Worm (Caenorhabditis elegans) whole organism, L3 larva: ENCODE measurements around the gene nspg-7.2.

ENCODE experiments used
- ama-1 ChIP-seq: fragments of 150-350 bp; optimal IDR thresholded peaks from 2 replicates; lab custom pipeline; 2018
- ceh-16 ChIP-seq: sonication (generic microtip); optimal IDR thresholded peaks from 2 replicates; lab custom pipeline; 2017; ENCODE audit warnings: missing biosample characterization, missing genetic modification characterization
- ceh-28 ChIP-seq: fragments of 150-350 bp; optimal IDR thresholded peaks from 2 replicates; lab custom pipeline; 2014; ENCODE audit warnings: missing biosample characterization, missing genetic modification reagents, missing genetic modification characterization
- ceh-9 ChIP-seq: sonication (generic microtip); optimal IDR thresholded peaks from 2 replicates; lab custom pipeline; 2018; ENCODE audit warnings: missing biosample characterization, missing genetic modification characterization
- egl-5 ChIP-seq: fragments of 150-350 bp; optimal IDR thresholded peaks from 2 replicates; lab custom pipeline; 2017; ENCODE audit warnings: missing biosample characterization, missing genetic modification reagents, missing genetic modification characterization, inconsistent platforms
- elt-1 ChIP-seq: fragments of 150-350 bp; optimal IDR thresholded peaks from 2 replicates; lab custom pipeline; 2014; ENCODE audit warnings: missing biosample characterization, missing genetic modification characterization
- elt-2 ChIP-seq: sonication (generic microtip); optimal IDR thresholded peaks from 2 replicates; lab custom pipeline; 2016; ENCODE audit warnings: missing genetic modification reagents, mild to moderate bottlenecking, missing genetic modification characterization, missing compliant biosample characterization
- elt-3 ChIP-seq, 3 experiments: fragments of 150-350 bp in 1 of 3; sonication (generic microtip) in 2 of 3; optimal IDR thresholded peaks; 2 replicates in 2 of 3; 4 replicates in 1 of 3; lab custom pipeline; 2014 to 2017; ENCODE audit warnings: missing biosample characterization in 3 of 3, missing genetic modification characterization in 3 of 3
- eor-1 ChIP-seq, 2 experiments: fragments of 150-350 bp; optimal IDR thresholded peaks; 2 replicates each; lab custom pipeline; 2014 to 2018; ENCODE audit warnings: missing biosample characterization in 2 of 2, missing genetic modification characterization in 2 of 2
- hmg-11 ChIP-seq: sonication (generic microtip); optimal IDR thresholded peaks from 2 replicates; lab custom pipeline; 2016; ENCODE audit warnings: missing genetic modification characterization, missing compliant biosample characterization
- jun-1 ChIP-seq: fragments of 150-350 bp; optimal IDR thresholded peaks from 2 replicates; lab custom pipeline; 2014; ENCODE audit warnings: missing biosample characterization, missing genetic modification reagents, missing genetic modification characterization
- lin-15B ChIP-seq: fragments of 150-350 bp; optimal IDR thresholded peaks from 2 replicates; lab custom pipeline; 2014; ENCODE audit warnings: missing biosample characterization, missing genetic modification characterization
- lin-39 ChIP-seq: fragments of 150-350 bp; optimal IDR thresholded peaks from 2 replicates; lab custom pipeline; 2018; ENCODE audit warnings: missing biosample characterization, missing genetic modification reagents, missing genetic modification characterization
- lsy-12 ChIP-seq: sonication (generic microtip); optimal IDR thresholded peaks from 2 replicates; lab custom pipeline; 2016; ENCODE audit warnings: mild to moderate bottlenecking, missing genetic modification characterization, missing compliant biosample characterization
- mdl-1 ChIP-seq: fragments of 150-350 bp; optimal IDR thresholded peaks from 2 replicates; lab custom pipeline; 2014; ENCODE audit warnings: missing biosample characterization, missing genetic modification characterization
- nfya-1 ChIP-seq: sonication (generic microtip); optimal IDR thresholded peaks from 2 replicates; lab custom pipeline; 2017; ENCODE audit warnings: missing genetic modification characterization, mild to moderate bottlenecking, missing compliant biosample characterization, antibody characterized with exemption, moderate library complexity; ENCODE audit not compliant: insufficient read depth
- nhr-237 ChIP-seq: fragments of 150-350 bp; optimal IDR thresholded peaks from 2 replicates; lab custom pipeline; 2014; ENCODE audit warnings: missing biosample characterization, missing genetic modification characterization
- nhr-25 ChIP-seq: sonication (generic microtip); optimal IDR thresholded peaks from 2 replicates; lab custom pipeline; 2017; ENCODE audit warnings: missing biosample characterization, missing genetic modification characterization
- nhr-67 ChIP-seq: fragments of 150-350 bp; optimal IDR thresholded peaks from 2 replicates; lab custom pipeline; 2014; ENCODE audit warnings: missing biosample characterization, missing genetic modification characterization
- nhr-76 ChIP-seq: fragments of 150-350 bp; sonication (generic microtip); optimal IDR thresholded peaks from 5 replicates; lab custom pipeline; 2014; ENCODE audit warnings: missing biosample characterization, missing genetic modification characterization
- nhr-77 ChIP-seq: fragments of 150-350 bp; optimal IDR thresholded peaks from 2 replicates; lab custom pipeline; 2014; ENCODE audit warnings: missing biosample characterization, missing genetic modification characterization
- sea-2 ChIP-seq: fragments of 150-350 bp; sonication (generic microtip); optimal IDR thresholded peaks from 4 replicates; lab custom pipeline; 2014; ENCODE audit warnings: missing biosample characterization, missing genetic modification reagents, missing genetic modification characterization
- skn-1 ChIP-seq: fragments of 150-350 bp; optimal IDR thresholded peaks from 2 replicates; lab custom pipeline; 2014; ENCODE audit warnings: missing biosample characterization, missing genetic modification characterization
- snpc-4 ChIP-seq: fragments of 150-350 bp; optimal IDR thresholded peaks from 2 replicates; lab custom pipeline; 2014; ENCODE audit warnings: missing biosample characterization, missing genetic modification characterization
- tbx-2 ChIP-seq: sonication (generic microtip); optimal IDR thresholded peaks from 2 replicates; lab custom pipeline; 2016; ENCODE audit warnings: mild to moderate bottlenecking, missing genetic modification characterization, missing compliant biosample characterization
- unc-39 ChIP-seq: sonication (generic microtip); optimal IDR thresholded peaks from 4 replicates; lab custom pipeline; 2017; ENCODE audit warnings: missing biosample characterization, missing genetic modification characterization
- unc-62 ChIP-seq: fragments of 150-350 bp; sonication (generic microtip); optimal IDR thresholded peaks from 4 replicates; lab custom pipeline; 2014; ENCODE audit warnings: missing biosample characterization, missing genetic modification reagents, missing genetic modification characterization
- zag-1 ChIP-seq: fragments of 150-350 bp; optimal IDR thresholded peaks from 2 replicates; lab custom pipeline; 2014; ENCODE audit warnings: missing biosample characterization, missing genetic modification characterization
- ztf-4 ChIP-seq: fragments of 150-350 bp; optimal IDR thresholded peaks from 2 replicates; lab custom pipeline; 2014; ENCODE audit warnings: missing biosample characterization, missing genetic modification characterization

The nspg-7.2 gene

DNA sequence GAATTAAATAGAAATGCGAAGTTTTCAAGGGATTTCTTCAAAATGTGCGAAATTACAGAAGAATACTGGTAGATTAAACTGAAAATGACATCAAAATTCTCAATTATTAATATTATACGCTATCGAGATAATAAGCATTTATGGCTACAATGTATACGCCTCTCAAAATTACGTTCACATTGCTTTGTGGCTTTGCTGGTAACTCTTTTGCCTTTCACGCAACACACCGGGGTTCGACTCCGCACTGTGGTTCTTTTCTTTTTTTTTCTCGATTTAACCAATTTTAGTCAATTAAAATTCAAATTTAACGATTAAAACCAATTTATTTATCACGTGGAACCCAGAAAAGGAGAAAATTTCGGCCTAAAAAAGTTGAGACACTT is 9.2 kb downstream of the nspg-7.2 start:
- TF ChIP-seq jun-1 (tag; lab: Kevin White, UChicago) (no peak), tbx-2 (tag; lab: Kevin White, UChicago) (peak; percentile 29), skn-1 (no peak), nhr-77 (tag; lab: Kevin White, UChicago) (peak; percentile 24), lin-39 (no peak), elt-2 (peak; percentile 29), lsy-12 (tag; lab: Kevin White, UChicago) (peak; percentile 49)

DNA sequence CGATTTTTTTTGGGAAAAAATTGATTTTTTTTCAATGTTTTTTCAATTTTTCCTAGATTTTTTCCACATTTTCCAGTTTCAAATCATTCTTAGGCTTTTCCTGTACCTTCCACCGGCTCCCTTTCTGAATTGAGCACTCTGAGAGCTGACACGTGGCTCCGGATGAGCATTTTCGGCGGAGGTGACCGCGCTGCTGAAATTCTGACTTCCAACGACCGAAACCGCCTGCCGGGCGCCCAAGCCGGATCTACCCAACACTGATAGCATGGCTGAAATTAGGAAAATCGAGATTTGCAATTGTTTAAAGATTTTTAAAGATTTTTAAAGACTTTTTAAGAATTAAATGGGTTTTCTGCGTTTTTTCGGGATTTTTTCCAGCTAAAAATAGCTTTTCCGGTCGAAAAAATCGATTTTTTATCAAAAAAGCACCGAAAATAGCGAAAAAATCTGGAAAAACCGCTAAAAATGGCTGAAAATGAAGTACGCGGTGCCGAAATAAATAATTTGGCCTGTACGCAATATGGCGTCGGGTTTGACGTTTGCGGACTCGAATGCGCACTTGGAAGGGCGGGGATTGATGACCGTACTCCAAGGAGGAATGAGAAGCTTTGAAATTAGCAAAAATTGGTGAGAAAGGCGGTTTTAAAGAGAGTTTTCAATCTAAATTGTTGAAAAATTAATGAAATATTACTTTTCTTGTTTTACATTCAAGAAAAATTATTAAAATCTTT is 9.7 kb downstream of the nspg-7.2 start, which contains the start of gene nduf-9:
TSS of gene nduf-9 (minus strand) at position 269 of the 731 bp plus-strand sequence.
- TF ChIP-seq ztf-4 (tag; lab: Kevin White, UChicago) (no peak), nfya-1 (tag; lab: Kevin White, UChicago) (peak; percentile 79), nhr-25 (tag; lab: Kevin White, UChicago) (no peak), sea-2 (GFP tag; lab: Kevin White, UChicago) (peak; percentile 34), nhr-237 (tag; lab: Kevin White, UChicago) (no peak), mdl-1 (tag; lab: Kevin White, UChicago) (no peak), unc-39 (tag; lab: Kevin White, UChicago) (no peak), ama-1 (lab: Kevin White, UChicago) (no peak), lin-15B (tag; lab: Kevin White, UChicago) (peak; percentile 47), ceh-16 (tag; lab: Kevin White, UChicago) (no peak), elt-1 (no peak), hmg-11 (tag; lab: Kevin White, UChicago) (peak; percentile 70)
- TF ChIP-seq, all 47 proteins: peak for 4

DNA sequence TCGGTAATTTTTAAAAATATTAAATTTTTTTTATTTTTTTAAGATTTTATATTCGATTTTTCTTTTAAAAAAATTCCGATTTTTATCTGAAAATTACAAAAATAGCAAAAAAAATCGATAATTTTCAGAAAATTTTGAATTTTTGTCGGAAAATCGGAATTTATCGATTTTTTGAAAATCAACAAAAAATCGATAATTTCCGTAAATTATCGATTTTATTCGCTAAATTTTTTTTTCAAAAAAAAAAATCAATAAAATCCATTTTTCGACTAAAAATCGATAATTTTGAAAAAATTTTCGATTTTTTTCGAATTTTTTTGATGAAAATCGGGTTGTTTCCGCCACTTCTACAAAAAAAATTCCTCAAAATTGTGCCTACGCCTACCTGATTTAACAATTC is 15.8 kb downstream of the nspg-7.2 start:
- TF ChIP-seq ceh-28 (tag; lab: Kevin White, UChicago) (peak; percentile 95), skn-1 (no peak)

DNA sequence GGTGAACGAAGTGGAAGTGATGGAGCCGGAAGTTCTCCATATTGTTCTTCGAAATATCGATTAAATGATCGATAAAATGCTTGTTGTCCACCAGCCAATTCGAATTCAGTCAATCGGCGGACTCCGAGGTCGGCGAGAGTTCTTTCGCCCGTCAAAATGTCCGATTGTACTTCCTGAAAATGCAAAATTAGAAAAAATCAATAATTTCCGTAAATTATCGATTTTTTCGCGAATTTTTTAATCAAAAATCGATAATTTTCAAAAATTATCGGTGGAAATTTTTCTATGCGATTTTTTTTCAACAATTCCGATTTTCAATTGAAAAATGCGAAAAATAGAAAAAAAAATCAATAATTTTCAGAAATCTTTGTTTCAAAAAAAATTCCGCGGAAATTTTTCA is 16.3 kb downstream of the nspg-7.2 start:
- TF ChIP-seq lsy-12 (tag; lab: Kevin White, UChicago) (no peak), nhr-67 (tag; lab: Kevin White, UChicago) (no peak), elt-1 (no peak), jun-1 (tag; lab: Kevin White, UChicago) (no peak), snpc-4 (tag; lab: Kevin White, UChicago) (no peak), nhr-25 (tag; lab: Kevin White, UChicago) (no peak), ceh-9 (tag; lab: Kevin White, UChicago) (no peak), egl-5 (tag; lab: Kevin White, UChicago) (no peak)

DNA sequence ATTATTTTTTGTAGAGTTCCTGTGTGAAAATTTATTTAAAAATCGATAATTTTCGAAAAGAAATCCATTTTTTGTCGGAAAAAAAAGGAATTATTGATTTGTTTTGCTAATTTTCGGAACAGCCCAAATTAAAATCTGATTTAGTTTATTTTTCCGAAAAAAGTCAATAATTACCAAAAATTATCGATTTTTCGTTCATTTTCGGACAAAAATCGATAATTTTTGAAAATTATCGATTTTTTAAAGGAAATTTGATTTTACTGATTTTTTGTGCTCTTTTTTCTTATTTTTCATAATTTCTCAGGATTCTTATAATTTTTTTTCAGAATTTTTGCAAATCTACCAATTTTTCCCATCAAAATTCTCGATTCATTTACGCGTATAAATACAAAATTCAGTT is 16.8 kb downstream of the nspg-7.2 start:
- no peak for TF ChIP-seq nhr-237 (tag; lab: Kevin White, UChicago)
- no peak for TF ChIP-seq elt-3 (tag; optimal IDR thresholded peaks at IDR 0.05; lab: Kevin White, UChicago)
- TF ChIP-seq ceh-28 (tag; lab: Kevin White, UChicago), result peak; percentile 87
- no peak for TF ChIP-seq mdl-1 (tag; lab: Kevin White, UChicago)
- no peak for TF ChIP-seq nhr-25 (tag; lab: Kevin White, UChicago)

DNA sequence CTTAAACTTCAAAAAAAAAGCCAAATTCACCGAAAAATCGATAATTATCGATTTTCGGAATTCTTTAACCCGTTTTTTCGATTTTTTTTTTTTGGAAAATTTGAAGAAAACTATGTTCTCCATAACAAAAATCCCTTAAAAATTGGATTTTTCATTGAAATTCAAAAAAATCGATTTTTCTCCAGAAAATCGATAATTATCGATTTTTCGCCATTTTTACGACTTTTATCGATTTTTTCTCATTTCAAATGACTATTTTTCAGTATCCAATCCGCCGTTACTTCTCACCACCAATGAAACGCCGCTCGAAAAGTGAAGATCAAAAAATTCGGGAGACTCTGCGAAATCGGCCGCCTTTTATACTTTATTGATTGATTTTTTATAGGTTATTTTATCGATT is 17.3 kb downstream of the nspg-7.2 start:
- TF ChIP-seq hmg-11 (tag; lab: Kevin White, UChicago) (no peak), ceh-28 (tag; lab: Kevin White, UChicago) (peak; percentile 91)

DNA sequence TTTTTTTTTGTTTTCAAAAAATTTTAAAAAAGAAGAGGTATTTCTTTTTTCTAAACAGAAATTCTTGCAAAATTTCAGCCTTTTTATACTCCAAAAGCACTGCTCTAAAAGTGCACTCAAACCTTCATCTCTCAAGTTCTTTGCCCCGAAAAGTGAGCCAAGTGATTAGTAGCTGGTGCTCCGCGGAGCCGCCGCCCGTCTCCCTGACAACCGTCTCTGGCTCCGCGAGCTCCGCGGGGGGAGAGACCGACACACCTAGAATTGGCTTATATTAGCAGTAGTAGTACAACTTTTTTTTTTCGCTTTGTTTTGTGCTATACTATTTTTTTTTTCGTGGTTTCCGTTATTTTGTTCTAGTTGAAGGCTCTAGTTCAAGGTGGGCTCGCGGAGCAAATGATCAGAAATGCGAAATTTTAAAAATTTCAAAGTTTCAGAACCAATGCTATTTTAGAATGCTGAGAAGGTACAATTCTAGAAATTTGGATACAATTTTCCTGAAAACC is 25.5 kb downstream of the nspg-7.2 start, which contains the start of gene Y53G8AL.1:
TSS of gene Y53G8AL.1 (plus strand) at position 453 of the 503 bp plus-strand sequence.
- TF ChIP-seq jun-1 (tag; lab: Kevin White, UChicago) (no peak), unc-62 (GFP tag; lab: Kevin White, UChicago) (no peak), ceh-9 (tag; lab: Kevin White, UChicago) (no peak), zag-1 (tag; lab: Kevin White, UChicago) (no peak), unc-39 (tag; lab: Kevin White, UChicago) (no peak), nhr-76 (tag; lab: Kevin White, UChicago) (no peak), nhr-237 (tag; lab: Kevin White, UChicago) (no peak), nhr-77 (tag; lab: Kevin White, UChicago) (no peak), eor-1 (tag; optimal IDR thresholded peaks at IDR 0.05; lab: Kevin White, UChicago) (no peak), egl-5 (tag; lab: Kevin White, UChicago) (no peak)
